Worm (Caenorhabditis elegans): ENCODE measurements around the gene F08H9.2.

Gene F08H9.2

DNA sequence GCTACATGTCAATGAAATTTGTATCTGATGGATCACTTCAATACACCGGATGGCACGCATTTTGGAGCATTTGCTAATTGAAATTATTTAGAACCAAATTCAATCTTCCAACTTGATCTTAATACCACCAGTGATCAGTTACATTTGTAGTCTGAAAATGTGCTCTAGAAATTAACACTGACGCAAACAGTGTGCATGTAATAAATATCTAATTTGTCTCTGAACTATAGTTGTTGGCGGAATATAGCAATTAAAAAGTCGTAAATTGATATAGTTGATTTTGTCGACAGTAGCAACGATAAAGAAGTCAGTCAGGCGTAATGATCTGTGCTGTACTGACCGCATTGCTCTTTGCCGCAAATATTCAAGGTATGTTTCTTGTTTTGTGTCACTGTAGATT, 11.8 kb downstream of the F08H9.2 start, which contains the start of gene clec-227:
Gene clec-227 (plus strand): TSS at position 301 of the 400 bp plus-strand sequence.
- TF ChIP-seq efl-1 (optimal IDR thresholded peaks at IDR 0.05), result no peak
- TF ChIP-seq efl-1 (GFP tag; optimal IDR thresholded peaks at IDR 0.05 in 1 of 2), result peak in 1 of 2 experiments; percentile 85
- TF ChIP-seq vab-15 (tag; optimal IDR thresholded peaks at IDR 0.05), result no peak
- TF ChIP-seq lin-15B (tag; optimal IDR thresholded peaks at IDR 0.05), result no peak

DNA sequence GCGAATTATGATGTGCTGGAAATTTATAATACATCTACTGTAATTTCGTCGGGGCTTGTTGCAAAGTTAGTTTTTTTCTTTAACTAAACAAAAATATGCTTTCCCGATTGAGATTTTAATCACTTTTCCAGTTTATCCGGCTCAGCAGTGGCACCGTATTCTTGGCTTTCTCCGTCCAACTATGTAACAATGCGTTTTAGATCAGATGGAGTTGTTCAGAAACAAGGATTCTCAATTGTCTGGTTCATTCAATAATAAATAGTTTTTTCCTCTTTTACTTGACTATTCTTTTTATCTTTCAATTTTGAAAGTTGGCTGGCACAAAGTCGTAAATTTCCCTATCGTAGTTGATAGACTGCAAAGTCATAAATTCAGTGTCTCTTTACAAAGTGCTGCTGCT, 13.6 kb downstream of the F08H9.2 start, which contains the start of gene clec-56:
Gene clec-56 (plus strand): TSS at position 301 of the 400 bp plus-strand sequence.
- TF ChIP-seq vab-15 (tag; optimal IDR thresholded peaks at IDR 0.05) (no peak), C04F5.9 (tag; optimal IDR thresholded peaks at IDR 0.05) (no peak), ceh-88 (GFP tag; IDR thresholded peaks at IDR 0.05) (no peak), nhr-12 (tag; optimal IDR thresholded peaks at IDR 0.05) (no peak), lin-14 (GFP tag; optimal IDR thresholded peaks at IDR 0.05) (no peak), xbp-1 (tag; optimal IDR thresholded peaks at IDR 0.05) (no peak), dsc-1 (tag; optimal IDR thresholded peaks at IDR 0.05) (no peak), egl-27 (tag; optimal IDR thresholded peaks at IDR 0.05) (no peak), ama-1 (optimal IDR thresholded peaks at IDR 0.05) (no peak), nhr-85 (tag) (no peak), lsy-2 (tag; optimal IDR thresholded peaks at IDR 0.05) (no peak), zag-1 (tag; optimal IDR thresholded peaks at IDR 0.05) (no peak), F16B12.6 (tag; optimal IDR thresholded peaks at IDR 0.05) (no peak), pag-3 (tag; optimal IDR thresholded peaks at IDR 0.05; ENCODE audit: borderline replicate concordance, insufficient read depth) (no peak)

- TF ChIP-seq elt-2 (tag; optimal IDR thresholded peaks at IDR 0.05) (peak; percentile 52), efl-1 (optimal IDR thresholded peaks at IDR 0.05) (no peak), efl-1 (GFP tag; optimal IDR thresholded peaks at IDR 0.05 in 1 of 2) (peak in 1 of 2 experiments; percentile 63), rnt-1 (tag; optimal IDR thresholded peaks at IDR 0.05) (no peak), sox-4 (tag; optimal IDR thresholded peaks at IDR 0.05) (no peak)
Observed at ce11 chrV:14476680-14477079, 16.2 kb downstream of the F08H9.2 start, which contains the start of gene clec-54. TSS of gene clec-54 (plus strand) at chrV:14476903.

DNA sequence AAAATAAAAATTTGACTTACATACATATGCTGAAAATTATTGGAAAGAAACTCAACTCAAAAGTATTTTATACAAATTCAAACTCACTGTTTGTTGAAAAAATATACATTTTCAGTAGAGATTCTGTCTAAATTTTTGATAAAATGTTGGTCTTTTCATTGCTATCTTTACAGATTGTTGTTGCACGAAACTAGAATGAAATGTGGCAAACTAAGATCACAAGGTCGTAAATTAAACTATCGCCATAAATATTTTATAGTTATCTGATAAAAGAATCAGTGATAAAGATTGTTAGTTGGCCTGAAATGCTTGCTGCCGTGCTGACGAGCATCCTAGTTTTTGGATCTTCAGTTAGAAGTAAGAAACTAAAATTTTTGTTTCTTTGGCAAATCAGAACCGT, 18.5 kb downstream of the F08H9.2 start, which contains the start of gene clec-55:
Gene clec-55 (plus strand): TSS at position 301 of the 400 bp plus-strand sequence.
- TF ChIP-seq lin-13 (GFP tag; optimal IDR thresholded peaks at IDR 0.05) (no peak), elt-2 (tag; optimal IDR thresholded peaks at IDR 0.05) (peak; percentile 40)

DNA sequence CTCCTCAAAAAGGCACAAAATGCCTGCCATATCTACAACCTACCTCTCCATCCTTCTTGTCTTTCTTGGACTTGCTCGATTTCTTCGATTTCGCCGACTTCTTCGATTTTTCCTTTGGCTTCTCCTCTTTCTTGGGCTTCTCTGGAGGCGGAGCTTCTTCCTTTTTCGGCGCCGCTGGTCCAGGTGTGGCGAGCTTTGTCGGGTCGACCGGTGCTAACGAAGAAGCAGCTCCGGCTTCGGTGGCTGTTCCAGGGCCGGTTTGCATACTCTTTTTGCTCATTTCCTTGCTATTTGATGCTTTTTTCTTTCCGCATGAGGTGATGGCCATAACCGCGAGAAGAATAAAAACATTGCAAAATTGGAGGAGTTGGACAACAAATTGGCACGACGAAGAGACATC, 20.1 kb downstream of the F08H9.2 start:
- TF ChIP-seq C16A3.4 (tag; optimal IDR thresholded peaks at IDR 0.05) (no peak), vab-15 (tag; optimal IDR thresholded peaks at IDR 0.05) (no peak), snpc-4 (tag; optimal IDR thresholded peaks at IDR 0.05) (no peak), lin-13 (GFP tag; optimal IDR thresholded peaks at IDR 0.05) (no peak), pag-3 (tag; optimal IDR thresholded peaks at IDR 0.05; ENCODE audit: borderline replicate concordance, insufficient read depth) (no peak), efl-1 (optimal IDR thresholded peaks at IDR 0.05) (no peak), efl-1 (GFP tag; optimal IDR thresholded peaks at IDR 0.05 in 1 of 2) (no peak), hlh-4 (tag; optimal IDR thresholded peaks at IDR 0.05) (no peak), fkh-4 (tag; optimal IDR thresholded peaks at IDR 0.05; ENCODE audit: borderline replicate concordance) (no peak)

ce11 chrV:14481401-14481800, 20.9 kb downstream of the F08H9.2 start, which contains the start of gene R02D5.7:
TSS of gene R02D5.7 (minus strand) at chrV:14481501.
- TF ChIP-seq alr-1 (tag; optimal IDR thresholded peaks at IDR 0.05; ENCODE audit: borderline replicate concordance) (no peak), ztf-11 (tag; optimal IDR thresholded peaks at IDR 0.05) (no peak), mef-2 (tag; optimal IDR thresholded peaks at IDR 0.05) (no peak), ama-1 (optimal IDR thresholded peaks at IDR 0.05) (no peak), egl-13 (tag; optimal IDR thresholded peaks at IDR 0.05) (no peak), nhr-12 (tag; optimal IDR thresholded peaks at IDR 0.05) (no peak), irx-1 (tag; optimal IDR thresholded peaks at IDR 0.05) (no peak), mdl-1 (tag; optimal IDR thresholded peaks at IDR 0.05) (no peak), pqm-1 (tag; optimal IDR thresholded peaks at IDR 0.05) (no peak), ztf-4 (tag; optimal IDR thresholded peaks at IDR 0.05) (no peak)

Measured in whole organism, L1 larva.